Fruit fly (Drosophila melanogaster) whole organism, wandering third instar larva: ENCODE measurements around the gene CG31560.

Experiments
- OdsH ChIP-seq: fragments of 200-800 bp; sonication (Bioruptor generic); optimal IDR thresholded peaks from 2 replicates; lab custom pipeline; 2016; ENCODE audit warnings: missing biosample characterization, mild to moderate bottlenecking, missing genetic modification characterization
- sv ChIP-seq: fragments of 200-800 bp; sonication (Bioruptor generic); optimal IDR thresholded peaks from 3 replicates; lab custom pipeline; 2016; ENCODE audit warnings: missing biosample characterization, missing genetic modification characterization

DNA sequence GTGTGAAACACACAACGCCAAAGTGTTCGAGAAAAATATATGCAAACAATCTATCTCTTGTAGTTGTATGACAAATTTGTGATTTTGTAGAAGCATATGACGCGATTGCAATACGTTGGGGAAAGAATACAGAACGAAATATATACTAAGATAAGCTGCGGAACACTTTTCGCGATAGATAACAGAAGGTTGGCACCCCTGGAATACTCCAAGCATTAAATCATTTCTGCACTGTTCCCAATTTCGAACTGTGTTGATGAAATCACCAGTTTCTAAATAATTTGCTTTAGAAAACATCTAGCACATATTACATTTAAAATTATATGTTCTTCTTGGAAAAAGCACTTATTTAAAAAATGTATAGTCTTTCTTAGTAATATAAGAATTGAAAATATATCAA lies 44.6 kb downstream of the CG31560 start:
- TF ChIP-seq sv (GFP tag; lab: Kevin White, UChicago) (no peak), OdsH (GFP tag; lab: Kevin White, UChicago) (no peak)
